Fruit fly (Drosophila melanogaster) whole organism, embryonic: ENCODE measurements around the gene CG45065.

ENCODE experiments used
- CG13624 ChIP-seq: fragments of 200-800 bp; sonication (Bioruptor generic); optimal IDR thresholded peaks from 2 replicates; lab custom pipeline; 2016; ENCODE audit warnings: missing biosample characterization, missing genetic modification characterization
- Nf-YA ChIP-seq: fragments of 200-800 bp; sonication (Bioruptor generic); IDR thresholded peaks from 2 replicates; pipeline ENCODE4 v1.3.6; 2022; ENCODE audit warnings: missing biosample characterization, missing genetic modification characterization
- Sin3A ChIP-seq: fragments of >200 bp; optimal IDR thresholded peaks from 2 replicates; lab custom pipeline; 2018
- gfzf ChIP-seq: fragments of 200-800 bp; sonication (Bioruptor generic); optimal IDR thresholded peaks from 2 replicates; lab custom pipeline; 2016; ENCODE audit warnings: missing biosample characterization, mild to moderate bottlenecking, missing genetic modification characterization, moderate library complexity
- slbo ChIP-seq: fragments of 200-800 bp; sonication (Bioruptor generic); IDR thresholded peaks from 2 replicates; pipeline ENCODE4 v1.3.6; 2022; ENCODE audit warnings: missing biosample characterization, missing genetic modification characterization

DNA sequence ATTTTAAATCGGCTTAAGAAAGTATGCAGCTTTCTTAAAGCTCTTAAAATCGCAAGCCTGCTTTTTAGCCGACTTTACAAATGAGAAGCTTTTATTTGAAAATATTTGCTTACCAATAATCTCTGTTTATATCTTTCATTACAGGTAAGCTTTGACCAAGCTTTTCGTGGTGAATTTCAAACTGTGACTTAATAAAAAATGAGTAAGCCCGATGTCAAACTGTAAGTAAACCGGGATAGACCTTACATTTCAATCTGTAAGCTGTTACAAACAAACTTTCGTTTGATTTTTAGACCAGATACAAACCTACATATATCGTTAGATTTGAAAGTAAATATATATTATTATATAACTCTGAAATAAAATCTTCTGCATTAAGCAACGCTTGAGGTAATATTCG is 3.2 kb upstream of the CG45065 start:
- no peak for TF ChIP-seq Nf-YA (GFP tag; lab: Robert Waterston, UW)
- TF ChIP-seq CG13624 (GFP tag; lab: Kevin White, UChicago) = no peak
- no peak for TF ChIP-seq gfzf
- no peak for TF ChIP-seq slbo
- no peak for TF ChIP-seq Sin3A (lab: Kevin White, UChicago)
